Worm (Caenorhabditis elegans) whole organism, L1 larva: ENCODE measurements around the gene lron-13.
A peak's percentile ranks its signal among the peaks of the same experiment; 100 is the strongest.

ENCODE experiments used
- C16A3.4 ChIP-seq: fragments of 150-350 bp; optimal IDR thresholded peaks from 2 replicates; lab custom pipeline; 2014; ENCODE audit warnings: missing biosample characterization, missing genetic modification characterization
- C34B4.2 ChIP-seq: sonication (generic microtip); optimal IDR thresholded peaks from 2 replicates; lab custom pipeline; 2017; ENCODE audit warnings: mild to moderate bottlenecking, missing genetic modification characterization, missing compliant biosample characterization
- F16B12.6 ChIP-seq: fragments of 150-350 bp; optimal IDR thresholded peaks from 2 replicates; lab custom pipeline; 2014; ENCODE audit warnings: missing biosample characterization, missing genetic modification characterization
- Y116A8C.19 ChIP-seq: sonication (generic microtip); optimal IDR thresholded peaks from 2 replicates; lab custom pipeline; 2016; ENCODE audit warnings: missing compliant biosample characterization, missing genetic modification characterization, borderline replicate concordance
- alr-1 ChIP-seq: fragments of 200-800 bp; sonication (Bioruptor generic); optimal IDR thresholded peaks from 2 replicates; lab custom pipeline; 2018; ENCODE audit warnings: borderline replicate concordance, mild to moderate bottlenecking, missing genetic modification characterization, missing compliant biosample characterization
- ama-1 ChIP-seq: fragments of 150-350 bp; optimal IDR thresholded peaks from 2 replicates; lab custom pipeline; 2014
- ceh-63 ChIP-seq: fragments of 200-800 bp; sonication (Bioruptor generic); optimal IDR thresholded peaks from 2 replicates; lab custom pipeline; 2018; ENCODE audit warnings: mild to moderate bottlenecking, missing genetic modification characterization, missing compliant biosample characterization
- ceh-82 ChIP-seq, 3 experiments: fragments of 150-350 bp in 1 of 3; sonication (generic microtip) in 2 of 3; optimal IDR thresholded peaks; 2 replicates each; lab custom pipeline; 2014 to 2017; ENCODE audit warnings: missing biosample characterization in 3 of 3, missing genetic modification characterization in 3 of 3
- ceh-88 ChIP-seq: fragments of 200-800 bp; sonication (Bioruptor generic); IDR thresholded peaks from 2 replicates; pipeline ENCODE4 v1.3.6; 2022; ENCODE audit warnings: missing genetic modification characterization, missing compliant biosample characterization
- efl-1 ChIP-seq, 4 experiments: fragments of 150-350 bp; optimal IDR thresholded peaks in 3 of 4; peaks in 1 of 4; 1 replicate in 1 of 4; 2 replicates in 3 of 4; lab custom pipeline; 2014; ENCODE audit warnings: missing biosample characterization in 2 of 4, missing genetic modification characterization in 2 of 4, missing genetic modification reagents in 2 of 4
- egl-27 ChIP-seq, 2 experiments: fragments of 150-350 bp in 1 of 2; sonication (generic microtip); optimal IDR thresholded peaks; 3 replicates each; lab custom pipeline; 2017 to 2018; ENCODE audit warnings: missing biosample characterization in 2 of 2, missing genetic modification characterization in 2 of 2, missing genetic modification reagents in 2 of 2
- elt-3 ChIP-seq, 6 experiments: fragments of 150-350 bp in 1 of 6; sonication (generic microtip); optimal IDR thresholded peaks; 2 replicates each; lab custom pipeline; 2017 to 2018; ENCODE audit warnings: missing biosample characterization in 6 of 6, missing genetic modification characterization in 6 of 6, inconsistent platforms in 1 of 6
- fkh-10 ChIP-seq: sonication (generic microtip); optimal IDR thresholded peaks from 2 replicates; lab custom pipeline; 2017; ENCODE audit warnings: missing biosample characterization, missing genetic modification reagents, missing genetic modification characterization
- fkh-8 ChIP-seq: sonication (generic microtip); optimal IDR thresholded peaks from 2 replicates; lab custom pipeline; 2016; ENCODE audit warnings: mild to moderate bottlenecking, missing genetic modification characterization, missing compliant biosample characterization
- hlh-17 ChIP-seq: fragments of 200-800 bp; sonication (Bioruptor generic); optimal IDR thresholded peaks from 2 replicates; lab custom pipeline; 2018; ENCODE audit warnings: missing genetic modification characterization, mild to moderate bottlenecking, missing compliant biosample characterization, moderate library complexity, borderline replicate concordance
- lsy-2 ChIP-seq, 2 experiments: fragments of 150-350 bp; optimal IDR thresholded peaks; 2 replicates each; lab custom pipeline; 2014; ENCODE audit warnings: missing biosample characterization in 2 of 2, missing genetic modification characterization in 2 of 2
- mef-2 ChIP-seq: fragments of 150-350 bp; optimal IDR thresholded peaks from 2 replicates; lab custom pipeline; 2014; ENCODE audit warnings: missing biosample characterization, missing genetic modification characterization
- nhr-12 ChIP-seq: sonication (generic microtip); optimal IDR thresholded peaks from 2 replicates; lab custom pipeline; 2017; ENCODE audit warnings: missing biosample characterization, missing genetic modification characterization
- nhr-47 ChIP-seq: sonication (generic microtip); optimal IDR thresholded peaks from 2 replicates; lab custom pipeline; 2016; ENCODE audit warnings: mild to moderate bottlenecking, missing genetic modification characterization, moderate library complexity, missing compliant biosample characterization
- nhr-71 ChIP-seq: sonication (generic microtip); optimal IDR thresholded peaks from 2 replicates; lab custom pipeline; 2016; ENCODE audit warnings: mild to moderate bottlenecking, missing genetic modification characterization, moderate library complexity, missing compliant biosample characterization
- nhr-84 ChIP-seq: sonication (generic microtip); optimal IDR thresholded peaks from 2 replicates; lab custom pipeline; 2017; ENCODE audit warnings: missing biosample characterization, missing genetic modification characterization
- snu-23 ChIP-seq: sonication (generic microtip); optimal IDR thresholded peaks from 2 replicates; lab custom pipeline; 2016; ENCODE audit warnings: missing genetic modification characterization, missing compliant biosample characterization
- swsn-7 ChIP-seq: sonication (generic microtip); optimal IDR thresholded peaks from 2 replicates; lab custom pipeline; 2016; ENCODE audit warnings: missing genetic modification characterization, missing compliant biosample characterization
- tbx-2 ChIP-seq: sonication (generic microtip); optimal IDR thresholded peaks from 2 replicates; lab custom pipeline; 2016; ENCODE audit warnings: missing genetic modification characterization, missing compliant biosample characterization
- tlp-1 ChIP-seq: fragments of 150-350 bp; optimal IDR thresholded peaks from 2 replicates; lab custom pipeline; 2014; ENCODE audit warnings: missing biosample characterization, missing genetic modification characterization
- unc-62 ChIP-seq: fragments of 150-350 bp; optimal IDR thresholded peaks from 2 replicates; lab custom pipeline; 2014; ENCODE audit warnings: missing biosample characterization, missing genetic modification reagents, missing genetic modification characterization
- unc-98 ChIP-seq: fragments of 200-800 bp; sonication (Bioruptor generic); IDR thresholded peaks from 2 replicates; pipeline ENCODE4 v1.3.6; 2022; ENCODE audit warnings: missing genetic modification characterization, missing compliant biosample characterization
- zag-1 ChIP-seq: fragments of 150-350 bp; optimal IDR thresholded peaks from 2 replicates; lab custom pipeline; 2014; ENCODE audit warnings: missing biosample characterization, missing genetic modification characterization
- ztf-11 ChIP-seq, 2 experiments: sonication (generic microtip); optimal IDR thresholded peaks; 2 replicates each; lab custom pipeline; 2016 to 2017; ENCODE audit warnings: missing genetic modification characterization in 2 of 2, missing biosample characterization in 1 of 2, missing compliant biosample characterization in 1 of 2

The lron-13 gene

ce11 chrIII:13510753-13511152 lies 16.5 kb upstream of the lron-13 start:
- TF ChIP-seq fkh-10 (no peak), C34B4.2 (tag; lab: Kevin White, UChicago) (no peak), ceh-88 (GFP tag; lab: Robert Waterston, UW) (no peak), nhr-71 (tag; lab: Kevin White, UChicago) (no peak), C16A3.4 (tag; lab: Kevin White, UChicago) (no peak), snu-23 (GFP tag; lab: Kevin White, UChicago) (no peak), swsn-7 (tag; lab: Kevin White, UChicago) (no peak), ceh-82 (tag; optimal IDR thresholded peaks at IDR 0.05; lab: Kevin White, UChicago) (no peak), nhr-47 (tag; lab: Kevin White, UChicago) (no peak), tlp-1 (no peak), egl-27 (tag; optimal IDR thresholded peaks at IDR 0.05; lab: Kevin White, UChicago) (no peak)
- TF ChIP-seq, all 84 proteins: peak for 0

ce11 chrIII:13514470-13514869 lies 12.8 kb upstream of the lron-13 start, which contains the start of gene mlh-1:
TSS of gene mlh-1 (minus strand) at chrIII:13514570.
- TF ChIP-seq efl-1 (optimal IDR thresholded peaks at IDR 0.05; lab: Kevin White, UChicago), result no peak
- TF ChIP-seq efl-1 (GFP tag; optimal IDR thresholded peaks at IDR 0.05 in 1 of 2; lab: Kevin White, UChicago), result peak in 1 of 2 experiments; percentile 33
- no peak for TF ChIP-seq mef-2

DNA sequence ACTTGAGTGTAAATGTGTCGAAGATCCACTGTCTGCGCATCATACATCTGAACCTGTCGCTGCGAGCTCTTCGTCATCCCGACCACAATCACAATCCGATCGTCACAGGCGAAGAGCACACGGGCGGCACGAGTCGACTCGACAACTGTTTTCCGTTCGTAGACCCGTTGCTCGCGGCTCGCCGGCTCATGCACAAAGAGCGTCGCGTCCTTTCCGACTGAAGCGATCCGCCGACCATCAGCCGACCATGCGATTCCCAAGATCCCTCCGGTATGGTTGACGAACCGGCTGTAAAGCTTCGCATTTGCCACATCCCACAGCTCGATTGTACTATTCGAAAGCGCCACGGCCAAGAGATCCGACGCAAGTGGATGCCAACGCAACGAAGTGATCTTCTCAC lies 8.8 kb upstream of the lron-13 start:
- TF ChIP-seq elt-3 (tag; optimal IDR thresholded peaks at IDR 0.05; lab: Kevin White, UChicago) (no peak), C34B4.2 (tag; lab: Kevin White, UChicago) (no peak), unc-98 (GFP tag; lab: Robert Waterston, UW) (no peak), efl-1 (optimal IDR thresholded peaks at IDR 0.05; lab: Kevin White, UChicago) (no peak), efl-1 (GFP tag; optimal IDR thresholded peaks at IDR 0.05 in 1 of 2; lab: Kevin White, UChicago) (peak in 1 of 2 experiments; percentile 85)

ce11 chrIII:13524021-13524420 lies 3.2 kb upstream of the lron-13 start, which contains the start of gene pod-1:
TSS of gene pod-1 (minus strand) at chrIII:13524121.
- TF ChIP-seq nhr-12, result no peak
- no peak for TF ChIP-seq zag-1 (tag; lab: Kevin White, UChicago)
- TF ChIP-seq ztf-11 (tag; optimal IDR thresholded peaks at IDR 0.05; lab: Kevin White, UChicago), result no peak
- no peak for TF ChIP-seq ceh-88 (GFP tag; lab: Robert Waterston, UW)
- TF ChIP-seq elt-3 (tag; optimal IDR thresholded peaks at IDR 0.05; lab: Kevin White, UChicago), result no peak
- TF ChIP-seq Y116A8C.19, result no peak
- TF ChIP-seq nhr-84 (tag; lab: Kevin White, UChicago), result no peak
- TF ChIP-seq unc-98 (GFP tag; lab: Robert Waterston, UW), result no peak
- TF ChIP-seq ceh-63, result no peak
- no peak for TF ChIP-seq unc-62
- TF ChIP-seq F16B12.6 (tag; lab: Kevin White, UChicago), result no peak
- TF ChIP-seq mef-2, result no peak
- TF ChIP-seq ama-1 (lab: Kevin White, UChicago), result no peak
- TF ChIP-seq ceh-82 (tag; optimal IDR thresholded peaks at IDR 0.05; lab: Kevin White, UChicago), result no peak
- no peak for TF ChIP-seq fkh-8 (tag; lab: Kevin White, UChicago)

ce11 chrIII:13525118-13525839 lies 2.0 kb upstream of the lron-13 start:
- TF ChIP-seq alr-1 (tag; lab: Kevin White, UChicago) (peak; percentile 11), ceh-88 (GFP tag; lab: Robert Waterston, UW) (no peak), efl-1 (optimal IDR thresholded peaks at IDR 0.05; lab: Kevin White, UChicago) (no peak), efl-1 (GFP tag; optimal IDR thresholded peaks at IDR 0.05 in 1 of 2; lab: Kevin White, UChicago) (peak in 1 of 2 experiments; percentile 6)

ce11 chrIII:13526191-13526590 lies 1.0 kb upstream of the lron-13 start:
- no peak for TF ChIP-seq hlh-17
- TF ChIP-seq tbx-2 (tag; lab: Kevin White, UChicago), result no peak
- TF ChIP-seq tlp-1, result no peak
- no peak for TF ChIP-seq lsy-2 (tag; optimal IDR thresholded peaks at IDR 0.05; lab: Kevin White, UChicago)
